Worm (Caenorhabditis elegans): Measurements from ENCODE around the gene fipr-12.

Gene fipr-12

DNA sequence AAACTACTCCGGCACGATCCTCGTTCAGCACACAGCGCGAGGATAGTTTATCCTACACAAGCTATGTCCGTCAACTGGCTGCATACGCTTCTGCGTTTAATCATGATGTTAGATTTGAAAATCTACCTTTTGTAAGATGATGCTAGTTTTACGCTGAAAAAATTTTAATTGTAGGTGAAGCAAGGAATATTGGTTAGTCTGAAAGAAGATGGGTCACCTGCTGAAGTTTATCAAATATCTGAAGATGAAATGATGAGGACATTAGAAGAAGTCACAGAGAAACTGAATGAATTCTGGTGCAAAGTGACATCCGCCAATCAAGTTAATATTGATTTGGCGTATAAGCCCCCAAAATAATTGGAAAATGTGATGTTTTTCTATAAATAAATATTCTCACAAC, 40.4 kb downstream of the fipr-12 start:
- no peak for TF ChIP-seq nhr-2 (tag; optimal IDR thresholded peaks at IDR 0.05)
- no peak for TF ChIP-seq tbx-8 (GFP tag; optimal IDR thresholded peaks at IDR 0.05)
- no peak for TF ChIP-seq nhr-12 (tag; optimal IDR thresholded peaks at IDR 0.05)
- TF ChIP-seq mep-1 (tag; optimal IDR thresholded peaks at IDR 0.05): no peak
- TF ChIP-seq M03D4.4 (tag; optimal IDR thresholded peaks at IDR 0.05): no peak
- TF ChIP-seq lsy-2 (tag; optimal IDR thresholded peaks at IDR 0.05): no peak
- TF ChIP-seq flh-1 (GFP tag; optimal IDR thresholded peaks at IDR 0.05): no peak
- TF ChIP-seq ces-1 (GFP tag; optimal IDR thresholded peaks at IDR 0.05): no peak
- no peak for TF ChIP-seq blmp-1 (tag; optimal IDR thresholded peaks at IDR 0.05)
- no peak for TF ChIP-seq lin-32 (GFP tag; optimal IDR thresholded peaks at IDR 0.05)
- TF ChIP-seq ztf-11 (tag; optimal IDR thresholded peaks at IDR 0.05): no peak
- TF ChIP-seq ham-2 (GFP tag; optimal IDR thresholded peaks at IDR 0.05): no peak
- TF ChIP-seq drap-1 (GFP tag; optimal IDR thresholded peaks at IDR 0.05): no peak
- TF ChIP-seq snpc-4 (tag; optimal IDR thresholded peaks at IDR 0.05): no peak
- no peak for TF ChIP-seq ceh-43 (GFP tag; optimal IDR thresholded peaks at IDR 0.05)
- TF ChIP-seq nhr-237 (tag; optimal IDR thresholded peaks at IDR 0.05): no peak
- TF ChIP-seq ceh-39 (tag; optimal IDR thresholded peaks at IDR 0.05): no peak
- TF ChIP-seq zip-8 (tag; optimal IDR thresholded peaks at IDR 0.05): no peak

ce11 chrV:9984821-9985220, 41.7 kb downstream of the fipr-12 start:
- TF ChIP-seq sem-2 (GFP tag; optimal IDR thresholded peaks at IDR 0.05): no peak
- TF ChIP-seq nhr-12 (tag; optimal IDR thresholded peaks at IDR 0.05): no peak
- TF ChIP-seq unc-39 (tag; optimal IDR thresholded peaks at IDR 0.05): no peak
- TF ChIP-seq mab-5 (tag; optimal IDR thresholded peaks at IDR 0.05): no peak
- TF ChIP-seq elt-1 (tag; optimal IDR thresholded peaks at IDR 0.05; ENCODE audit: borderline replicate concordance, insufficient read depth): no peak
- TF ChIP-seq hlh-1 (tag; optimal IDR thresholded peaks at IDR 0.05): no peak
- TF ChIP-seq flh-1 (GFP tag; optimal IDR thresholded peaks at IDR 0.05): no peak
- TF ChIP-seq M03D4.4 (tag; optimal IDR thresholded peaks at IDR 0.05): no peak
- no peak for TF ChIP-seq ceh-39 (tag; optimal IDR thresholded peaks at IDR 0.05)
- no peak for TF ChIP-seq ces-1 (GFP tag; optimal IDR thresholded peaks at IDR 0.05)
- no peak for TF ChIP-seq mls-2 (tag; optimal IDR thresholded peaks at IDR 0.05)
- no peak for TF ChIP-seq pha-4 (tag; optimal IDR thresholded peaks at IDR 0.05)
- no peak for TF ChIP-seq lin-32 (GFP tag; optimal IDR thresholded peaks at IDR 0.05)
- no peak for TF ChIP-seq nhr-76 (tag; optimal IDR thresholded peaks at IDR 0.05)
- TF ChIP-seq blmp-1 (tag; optimal IDR thresholded peaks at IDR 0.05): no peak
- TF ChIP-seq drap-1 (GFP tag; optimal IDR thresholded peaks at IDR 0.05): no peak

ce11 chrV:9985227-9985864, 42.2 kb downstream of the fipr-12 start:
- TF ChIP-seq lin-32 (GFP tag; optimal IDR thresholded peaks at IDR 0.05) (no peak), elt-1 (tag; optimal IDR thresholded peaks at IDR 0.05; ENCODE audit: borderline replicate concordance, insufficient read depth) (peak; percentile 87), sptf-1 (tag; optimal IDR thresholded peaks at IDR 0.05) (no peak)

DNA sequence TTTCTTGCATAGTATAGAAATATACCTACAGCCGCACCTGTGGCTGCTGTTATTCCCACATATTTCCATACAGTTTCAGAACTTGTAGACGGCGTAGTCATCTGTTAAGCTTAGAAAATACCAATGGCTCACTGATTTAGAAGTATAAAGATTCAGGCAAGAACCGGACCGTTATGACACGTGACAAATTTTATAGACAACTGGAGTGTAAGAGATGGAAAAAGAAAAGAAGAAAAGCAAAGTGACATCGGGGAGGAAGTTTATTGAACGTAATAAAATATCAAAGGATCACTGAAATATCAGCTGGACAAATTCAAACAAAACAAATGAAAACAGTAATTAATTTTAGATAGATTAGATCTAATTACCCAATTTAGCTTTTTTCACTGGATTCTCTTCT, 43.0 kb downstream of the fipr-12 start, which contains the start of gene rmd-2:
Gene rmd-2 (minus strand): TSS at position 101 of the 400 bp plus-strand sequence.
- no peak for TF ChIP-seq elt-3 (tag; optimal IDR thresholded peaks at IDR 0.05)
- no peak for TF ChIP-seq M03D4.4 (tag; optimal IDR thresholded peaks at IDR 0.05)
- TF ChIP-seq mab-5 (tag; optimal IDR thresholded peaks at IDR 0.05): no peak
- no peak for TF ChIP-seq lsy-2 (tag; optimal IDR thresholded peaks at IDR 0.05)
- no peak for TF ChIP-seq hlh-1 (tag; optimal IDR thresholded peaks at IDR 0.05)
- TF ChIP-seq mep-1 (tag; optimal IDR thresholded peaks at IDR 0.05): no peak
- no peak for TF ChIP-seq drap-1 (GFP tag; optimal IDR thresholded peaks at IDR 0.05)
- no peak for TF ChIP-seq zip-8 (tag; optimal IDR thresholded peaks at IDR 0.05)
- TF ChIP-seq sem-2 (GFP tag; optimal IDR thresholded peaks at IDR 0.05): no peak

DNA sequence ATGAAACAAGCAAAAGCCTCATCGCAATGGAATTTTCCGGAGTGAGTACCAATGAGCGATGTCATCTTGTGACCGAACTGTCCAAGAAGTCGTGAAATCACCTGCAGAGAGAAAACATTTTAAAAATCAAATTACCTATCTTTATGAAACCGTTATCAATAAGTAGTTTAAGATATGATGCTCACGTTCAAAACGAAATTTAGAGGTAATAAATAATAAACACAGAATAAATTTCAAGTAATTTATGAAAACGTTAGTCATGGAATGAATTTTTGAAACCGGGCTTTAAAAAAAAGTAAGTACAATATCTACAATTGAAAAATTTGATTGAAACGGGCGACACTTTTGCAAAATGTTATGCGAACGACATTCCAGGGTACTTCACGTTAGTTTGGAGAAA, 44.5 kb downstream of the fipr-12 start, which contains the start of gene C27H6.8:
Gene C27H6.8 (minus strand): TSS at position 101 of the 400 bp plus-strand sequence.
- TF ChIP-seq elt-3 (tag; optimal IDR thresholded peaks at IDR 0.05) (no peak), drap-1 (GFP tag; optimal IDR thresholded peaks at IDR 0.05) (no peak), unc-62 (GFP tag; optimal IDR thresholded peaks at IDR 0.05) (no peak), bed-3 (GFP tag; optimal IDR thresholded peaks at IDR 0.05) (no peak), elt-1 (tag; optimal IDR thresholded peaks at IDR 0.05; ENCODE audit: borderline replicate concordance, insufficient read depth) (no peak), lin-13 (tag; optimal IDR thresholded peaks at IDR 0.05) (no peak), lsy-2 (tag; optimal IDR thresholded peaks at IDR 0.05) (no peak), ceh-83 (GFP tag; optimal IDR thresholded peaks at IDR 0.05) (no peak), flh-1 (GFP tag; optimal IDR thresholded peaks at IDR 0.05) (no peak), zip-8 (tag; optimal IDR thresholded peaks at IDR 0.05) (no peak), blmp-1 (tag; optimal IDR thresholded peaks at IDR 0.05) (no peak), mls-2 (tag; optimal IDR thresholded peaks at IDR 0.05) (no peak), nhr-12 (tag; optimal IDR thresholded peaks at IDR 0.05) (no peak), nhr-2 (tag; optimal IDR thresholded peaks at IDR 0.05) (no peak)
